Fruit fly (Drosophila melanogaster): Measurements from ENCODE around the gene Coq5.

dm6 chrX:13236516-13237245 is 42.3 kb upstream of the Coq5 start, which contains the start of gene CG32639:
- TF ChIP-seq CG32121 (GFP tag; IDR thresholded peaks at IDR 0.05) (no peak), EcR (GFP tag; optimal IDR thresholded peaks at IDR 0.05) (no peak)
